Worm (Caenorhabditis elegans) whole organism, L3 larva: ENCODE results near the gene C13A2.1.

ENCODE experiments used
- mdl-1 ChIP-seq: fragments of 150-350 bp; optimal IDR thresholded peaks from 2 replicates; lab custom pipeline; 2014; ENCODE audit warnings: missing biosample characterization, missing genetic modification characterization
- nfya-1 ChIP-seq: sonication (generic microtip); optimal IDR thresholded peaks from 2 replicates; lab custom pipeline; 2017; ENCODE audit warnings: missing genetic modification characterization, mild to moderate bottlenecking, missing compliant biosample characterization, antibody characterized with exemption, moderate library complexity; ENCODE audit not compliant: insufficient read depth
- nhr-11 ChIP-seq: fragments of 150-350 bp; optimal IDR thresholded peaks from 2 replicates; lab custom pipeline; 2014; ENCODE audit warnings: missing biosample characterization, missing genetic modification characterization
- nhr-237 ChIP-seq: fragments of 150-350 bp; optimal IDR thresholded peaks from 2 replicates; lab custom pipeline; 2014; ENCODE audit warnings: missing biosample characterization, missing genetic modification characterization
- tbx-2 ChIP-seq: sonication (generic microtip); optimal IDR thresholded peaks from 2 replicates; lab custom pipeline; 2016; ENCODE audit warnings: mild to moderate bottlenecking, missing genetic modification characterization, missing compliant biosample characterization
- unc-62 ChIP-seq: fragments of 150-350 bp; sonication (generic microtip); optimal IDR thresholded peaks from 4 replicates; lab custom pipeline; 2014; ENCODE audit warnings: missing biosample characterization, missing genetic modification reagents, missing genetic modification characterization
- zag-1 ChIP-seq: fragments of 150-350 bp; optimal IDR thresholded peaks from 2 replicates; lab custom pipeline; 2014; ENCODE audit warnings: missing biosample characterization, missing genetic modification characterization

ce11 chrV:7248227-7248953, 40.4 kb upstream of the C13A2.1 start:
- no peak for TF ChIP-seq zag-1 (tag; lab: Kevin White, UChicago)
- no peak for TF ChIP-seq nfya-1
- no peak for TF ChIP-seq mdl-1
- no peak for TF ChIP-seq unc-62 (GFP tag; lab: Kevin White, UChicago)
- TF ChIP-seq tbx-2 (tag; lab: Kevin White, UChicago): no peak
- TF ChIP-seq nhr-11 (tag; lab: Kevin White, UChicago): no peak
- no peak for TF ChIP-seq nhr-237 (tag; lab: Kevin White, UChicago)
